Worm (Caenorhabditis elegans) whole organism, L2 larva: Measurements from ENCODE around the gene cyp-13B2.

Experiments used
- F13H6.1 ChIP-seq: sonication (generic microtip); optimal IDR thresholded peaks from 2 replicates; lab custom pipeline; 2016; ENCODE audit warnings: missing genetic modification characterization, missing compliant biosample characterization
- Y55F3AM.14 ChIP-seq: fragments of 200-800 bp; sonication (Bioruptor generic); optimal IDR thresholded peaks from 2 replicates; lab custom pipeline; 2018; ENCODE audit warnings: mild to moderate bottlenecking, missing genetic modification characterization, missing compliant biosample characterization
- alr-1 ChIP-seq: fragments of 150-350 bp; optimal IDR thresholded peaks from 2 replicates; lab custom pipeline; 2014; ENCODE audit warnings: missing biosample characterization, missing genetic modification characterization
- ama-1 ChIP-seq: fragments of 150-350 bp; optimal IDR thresholded peaks from 2 replicates; lab custom pipeline; 2018; ENCODE audit warnings: inconsistent platforms
- ceh-16 ChIP-seq: fragments of 150-350 bp; optimal IDR thresholded peaks from 2 replicates; lab custom pipeline; 2014; ENCODE audit warnings: missing biosample characterization, missing genetic modification characterization
- ceh-82 ChIP-seq: fragments of 150-350 bp; optimal IDR thresholded peaks from 2 replicates; lab custom pipeline; 2014; ENCODE audit warnings: missing biosample characterization, missing genetic modification characterization
- elt-1 ChIP-seq: fragments of 150-350 bp; optimal IDR thresholded peaks from 2 replicates; lab custom pipeline; 2014; ENCODE audit warnings: missing biosample characterization, missing genetic modification characterization
- elt-3 ChIP-seq: sonication (generic microtip); optimal IDR thresholded peaks from 2 replicates; lab custom pipeline; 2017; ENCODE audit warnings: missing biosample characterization, missing genetic modification characterization
- lin-11 ChIP-seq: fragments of 150-350 bp; sonication (generic microtip); optimal IDR thresholded peaks from 2 replicates; lab custom pipeline; 2014; ENCODE audit warnings: missing biosample characterization, missing genetic modification characterization, inconsistent platforms, mixed read lengths
- lin-13 ChIP-seq: fragments of 150-350 bp; optimal IDR thresholded peaks from 2 replicates; lab custom pipeline; 2014; ENCODE audit warnings: missing biosample characterization, missing genetic modification reagents, missing genetic modification characterization
- lsy-2 ChIP-seq, 2 experiments: fragments of 150-350 bp in 1 of 2; sonication (generic microtip) in 1 of 2; optimal IDR thresholded peaks; 2 replicates each; lab custom pipeline; 2014 to 2017; ENCODE audit warnings: missing biosample characterization in 2 of 2, missing genetic modification characterization in 2 of 2
- mab-5 ChIP-seq: fragments of 150-350 bp; optimal IDR thresholded peaks from 2 replicates; lab custom pipeline; 2014; ENCODE audit warnings: missing biosample characterization, missing genetic modification characterization
- mbf-1 ChIP-seq: sonication (generic microtip); optimal IDR thresholded peaks from 2 replicates; lab custom pipeline; 2017; ENCODE audit warnings: missing biosample characterization, missing genetic modification characterization
- nhr-10 ChIP-seq: sonication (generic microtip); optimal IDR thresholded peaks from 2 replicates; lab custom pipeline; 2017; ENCODE audit warnings: missing biosample characterization, missing genetic modification characterization
- nhr-11 ChIP-seq: fragments of 150-350 bp; optimal IDR thresholded peaks from 2 replicates; lab custom pipeline; 2014; ENCODE audit warnings: missing biosample characterization, missing genetic modification characterization
- nhr-129 ChIP-seq: fragments of 150-350 bp; optimal IDR thresholded peaks from 2 replicates; lab custom pipeline; 2014; ENCODE audit warnings: missing biosample characterization, missing genetic modification characterization
- nhr-21 ChIP-seq: fragments of 150-350 bp; optimal IDR thresholded peaks from 2 replicates; lab custom pipeline; 2014; ENCODE audit warnings: missing biosample characterization, missing genetic modification characterization
- nhr-23 ChIP-seq: fragments of 150-350 bp; optimal IDR thresholded peaks from 2 replicates; lab custom pipeline; 2014; ENCODE audit warnings: missing biosample characterization, missing genetic modification reagents, missing genetic modification characterization
- nhr-237 ChIP-seq: fragments of 150-350 bp; optimal IDR thresholded peaks from 2 replicates; lab custom pipeline; 2014; ENCODE audit warnings: missing biosample characterization, missing genetic modification characterization
- nhr-25 ChIP-seq: fragments of 150-350 bp; sonication (generic microtip); optimal IDR thresholded peaks from 3 replicates; lab custom pipeline; 2014; ENCODE audit warnings: missing biosample characterization, missing genetic modification characterization
- nhr-6 ChIP-seq: fragments of 150-350 bp; optimal IDR thresholded peaks from 2 replicates; lab custom pipeline; 2014; ENCODE audit warnings: missing biosample characterization, missing genetic modification characterization
- nhr-77 ChIP-seq: fragments of 150-350 bp; optimal IDR thresholded peaks from 2 replicates; lab custom pipeline; 2014; ENCODE audit warnings: missing biosample characterization, missing genetic modification characterization
- peb-1 ChIP-seq: fragments of 150-350 bp; optimal IDR thresholded peaks from 2 replicates; lab custom pipeline; 2014; ENCODE audit warnings: missing biosample characterization, missing genetic modification characterization
- skn-1 ChIP-seq: sonication (generic microtip); optimal IDR thresholded peaks from 2 replicates; lab custom pipeline; 2017; ENCODE audit warnings: missing biosample characterization, missing genetic modification characterization
- sma-3 ChIP-seq: sonication (generic microtip); optimal IDR thresholded peaks from 2 replicates; lab custom pipeline; 2016; ENCODE audit warnings: missing genetic modification reagents, missing genetic modification characterization, missing compliant biosample characterization
- sma-9 ChIP-seq, 2 experiments: fragments of 150-350 bp in 1 of 2; sonication (generic microtip) in 1 of 2; optimal IDR thresholded peaks; 2 replicates each; lab custom pipeline; 2014 to 2016; ENCODE audit warnings: missing genetic modification characterization in 2 of 2, mild to moderate bottlenecking in 1 of 2, missing biosample characterization in 1 of 2, missing compliant biosample characterization in 1 of 2, missing genetic modification reagents in 1 of 2, moderate library complexity in 1 of 2
- snpc-4 ChIP-seq: fragments of 150-350 bp; optimal IDR thresholded peaks from 2 replicates; lab custom pipeline; 2014; ENCODE audit warnings: missing biosample characterization, missing genetic modification characterization
- unc-39 ChIP-seq: fragments of 150-350 bp; optimal IDR thresholded peaks from 2 replicates; lab custom pipeline; 2014; ENCODE audit warnings: missing biosample characterization, missing genetic modification characterization
- unc-55 ChIP-seq: fragments of 150-350 bp; sonication (generic microtip); optimal IDR thresholded peaks from 3 replicates; lab custom pipeline; 2014; ENCODE audit warnings: missing biosample characterization, missing genetic modification reagents, missing genetic modification characterization
- unc-62 ChIP-seq: fragments of 150-350 bp; optimal IDR thresholded peaks from 2 replicates; lab custom pipeline; 2014; ENCODE audit warnings: missing biosample characterization, missing genetic modification reagents, missing genetic modification characterization
- zag-1 ChIP-seq: fragments of 150-350 bp; optimal IDR thresholded peaks from 2 replicates; lab custom pipeline; 2014; ENCODE audit warnings: missing biosample characterization, missing genetic modification characterization
- ztf-1 ChIP-seq: fragments of 200-800 bp; sonication (Bioruptor generic); conservative IDR thresholded peaks from 2 replicates; pipeline ENCODE4 v1.3.6; 2022; ENCODE audit warnings: missing genetic modification characterization, missing compliant biosample characterization
- ztf-11 ChIP-seq: sonication (generic microtip); optimal IDR thresholded peaks from 2 replicates; lab custom pipeline; 2017; ENCODE audit warnings: missing biosample characterization, missing genetic modification characterization
- ztf-4 ChIP-seq: fragments of 150-350 bp; optimal IDR thresholded peaks from 2 replicates; lab custom pipeline; 2014; ENCODE audit warnings: missing biosample characterization, missing genetic modification characterization

The cyp-13B2 gene

DNA sequence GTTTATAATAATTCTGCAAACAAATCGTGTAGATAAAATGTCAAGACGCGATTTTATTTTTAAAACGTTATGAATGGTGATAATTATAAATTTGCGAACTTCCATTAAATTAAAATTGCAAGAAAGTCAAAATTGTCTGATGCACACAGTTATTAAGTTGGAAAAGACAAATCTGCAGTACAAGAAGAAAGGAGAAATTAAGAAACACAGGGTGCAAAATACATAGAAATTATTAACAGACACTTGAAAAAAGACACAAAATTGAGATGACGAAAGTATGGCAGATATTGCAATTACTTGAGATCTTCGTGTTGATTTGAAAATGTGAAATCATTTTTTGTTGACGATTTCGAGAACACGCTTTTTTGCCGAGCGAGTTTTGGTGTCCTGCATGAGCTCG lies 16.2 kb downstream of the cyp-13B2 start:
- TF ChIP-seq unc-39 (tag; lab: Kevin White, UChicago) (no peak), nhr-23 (tag; lab: Kevin White, UChicago) (no peak), peb-1 (tag; lab: Kevin White, UChicago) (no peak), mbf-1 (no peak), skn-1 (no peak), nhr-10 (tag; lab: Kevin White, UChicago) (no peak), lsy-2 (tag; optimal IDR thresholded peaks at IDR 0.05; lab: Kevin White, UChicago) (no peak), nhr-21 (tag; lab: Kevin White, UChicago) (no peak), nhr-6 (tag; lab: Kevin White, UChicago) (no peak), nhr-237 (tag; lab: Kevin White, UChicago) (no peak), F13H6.1 (tag; lab: Kevin White, UChicago) (no peak), lin-13 (GFP tag; lab: Kevin White, UChicago) (no peak), Y55F3AM.14 (no peak)

DNA sequence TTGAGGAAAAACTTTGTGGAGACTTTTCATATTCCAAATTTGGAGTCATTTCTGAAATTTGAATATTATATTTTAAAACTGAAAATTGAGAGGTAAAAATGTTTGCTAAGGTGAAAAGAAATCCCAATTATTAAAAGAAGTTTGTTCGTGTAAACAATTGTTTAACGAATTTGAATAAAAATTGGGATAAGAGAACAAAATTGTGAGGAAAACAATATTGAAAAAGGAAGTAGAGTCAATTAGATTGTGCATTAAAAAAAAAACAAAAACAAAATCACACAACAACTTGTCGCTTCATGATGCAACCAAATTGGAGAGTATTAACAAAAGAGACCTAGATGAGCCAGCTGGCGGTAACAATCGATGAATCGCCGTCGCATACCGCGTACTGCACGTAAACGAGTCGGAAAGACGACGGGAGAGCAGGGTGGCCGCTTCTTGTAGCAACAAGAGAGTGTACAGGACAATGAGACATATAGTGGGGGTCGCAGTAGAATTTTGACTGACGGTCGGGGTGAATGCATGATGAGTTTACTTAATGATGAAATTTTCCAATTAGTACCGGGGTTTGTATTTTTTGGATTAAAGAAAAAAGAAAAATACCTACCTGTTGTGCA lies 18.1 kb downstream of the cyp-13B2 start, which contains the start of gene K04C1.3:
Gene K04C1.3, minus strand, starts transcription at position 51 of the 617 bp plus-strand sequence.
- TF ChIP-seq sma-3 = no peak
- TF ChIP-seq nhr-77 = no peak
- TF ChIP-seq ama-1 = no peak
- no peak for TF ChIP-seq sma-9 (GFP tag; optimal IDR thresholded peaks at IDR 0.05; lab: Kevin White, UChicago)
- TF ChIP-seq sma-9 (tag; optimal IDR thresholded peaks at IDR 0.05; lab: Kevin White, UChicago) = no peak
- TF ChIP-seq nhr-11 (tag; lab: Kevin White, UChicago) = no peak
- TF ChIP-seq unc-39 (tag; lab: Kevin White, UChicago) = no peak
- no peak for TF ChIP-seq ztf-4 (tag; lab: Kevin White, UChicago)
- no peak for TF ChIP-seq unc-55 (GFP tag; lab: Kevin White, UChicago)
- no peak for TF ChIP-seq nhr-10 (tag; lab: Kevin White, UChicago)
- TF ChIP-seq ztf-11 (tag; lab: Kevin White, UChicago) = no peak
- no peak for TF ChIP-seq nhr-237 (tag; lab: Kevin White, UChicago)
- no peak for TF ChIP-seq ceh-82
- TF ChIP-seq alr-1 (tag; lab: Kevin White, UChicago) = no peak
- no peak for TF ChIP-seq elt-1 (tag; lab: Kevin White, UChicago)
- TF ChIP-seq zag-1 = no peak
- no peak for TF ChIP-seq ceh-16 (tag; lab: Kevin White, UChicago)
- no peak for TF ChIP-seq mab-5
- no peak for TF ChIP-seq nhr-6 (tag; lab: Kevin White, UChicago)
- TF ChIP-seq skn-1 = no peak
- no peak for TF ChIP-seq unc-62 (GFP tag; lab: Kevin White, UChicago)
- TF ChIP-seq, all 48 proteins: peak for 0

DNA sequence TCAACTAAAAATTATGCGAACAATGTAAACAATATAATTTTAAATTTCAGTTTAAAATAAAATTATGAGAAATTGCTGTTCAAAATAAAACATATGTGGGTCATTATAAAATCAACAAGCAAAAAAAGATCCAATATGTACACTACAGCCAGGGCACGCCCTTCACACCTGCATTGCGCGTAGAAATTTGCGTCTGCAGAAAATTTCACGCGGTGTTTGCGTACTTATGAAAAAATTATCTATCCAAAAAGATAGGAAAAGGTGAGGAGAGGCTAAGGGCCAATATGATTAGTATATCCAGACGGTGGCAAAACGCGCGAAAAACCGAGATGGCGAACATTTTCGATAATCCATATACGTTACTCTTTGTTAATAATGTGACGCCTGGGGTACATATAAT lies 19.1 kb downstream of the cyp-13B2 start:
- TF ChIP-seq snpc-4 (tag; lab: Kevin White, UChicago) = no peak
- no peak for TF ChIP-seq unc-62 (GFP tag; lab: Kevin White, UChicago)
- peak; percentile 22 for TF ChIP-seq lin-13 (GFP tag; lab: Kevin White, UChicago)
- no peak for TF ChIP-seq lsy-2 (tag; optimal IDR thresholded peaks at IDR 0.05; lab: Kevin White, UChicago)
- no peak for TF ChIP-seq alr-1 (tag; lab: Kevin White, UChicago)
- TF ChIP-seq nhr-23 (tag; lab: Kevin White, UChicago) = no peak
- no peak for TF ChIP-seq F13H6.1 (tag; lab: Kevin White, UChicago)
- no peak for TF ChIP-seq mab-5
- peak; percentile 2 for TF ChIP-seq unc-55 (GFP tag; lab: Kevin White, UChicago)
- no peak for TF ChIP-seq nhr-129 (tag; lab: Kevin White, UChicago)
- TF ChIP-seq ama-1 = no peak
- no peak for TF ChIP-seq nhr-25
- TF ChIP-seq elt-1 (tag; lab: Kevin White, UChicago) = no peak
- TF ChIP-seq lin-11 (tag; lab: Kevin White, UChicago) = no peak

DNA sequence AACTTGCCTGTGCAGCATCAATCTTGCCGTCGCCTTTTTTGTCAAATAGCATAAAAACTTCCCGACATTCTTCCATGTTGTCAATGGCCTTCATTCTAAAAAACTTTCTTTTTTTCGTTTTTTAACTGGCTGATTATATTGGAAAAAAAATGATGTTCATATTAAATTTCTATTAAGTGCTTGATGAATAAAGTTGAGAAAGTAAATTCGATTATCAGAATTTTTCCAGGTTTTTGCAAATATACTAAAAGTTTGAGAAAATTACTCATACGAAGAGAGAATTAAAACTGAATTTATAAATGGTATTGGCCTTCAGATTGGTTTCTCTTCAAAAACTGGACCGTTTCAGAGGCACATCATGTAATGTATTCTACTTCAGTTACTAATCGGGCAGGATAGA lies 21.1 kb downstream of the cyp-13B2 start, which contains the start of gene mlc-6:
Gene mlc-6, minus strand, starts transcription at position 101 of the 400 bp plus-strand sequence.
- TF ChIP-seq lin-13 (GFP tag; lab: Kevin White, UChicago) = no peak
- no peak for TF ChIP-seq nhr-21 (tag; lab: Kevin White, UChicago)
- no peak for TF ChIP-seq nhr-237 (tag; lab: Kevin White, UChicago)
- no peak for TF ChIP-seq elt-3 (tag; lab: Kevin White, UChicago)
- TF ChIP-seq lin-11 (tag; lab: Kevin White, UChicago) = no peak
- no peak for TF ChIP-seq ztf-1 (GFP tag; lab: Robert Waterston, UW)
- TF ChIP-seq unc-39 (tag; lab: Kevin White, UChicago) = no peak
- no peak for TF ChIP-seq nhr-77
